Fruit fly (Drosophila melanogaster): ENCODE results near the gene CG5281.

CG5281 gene

DNA sequence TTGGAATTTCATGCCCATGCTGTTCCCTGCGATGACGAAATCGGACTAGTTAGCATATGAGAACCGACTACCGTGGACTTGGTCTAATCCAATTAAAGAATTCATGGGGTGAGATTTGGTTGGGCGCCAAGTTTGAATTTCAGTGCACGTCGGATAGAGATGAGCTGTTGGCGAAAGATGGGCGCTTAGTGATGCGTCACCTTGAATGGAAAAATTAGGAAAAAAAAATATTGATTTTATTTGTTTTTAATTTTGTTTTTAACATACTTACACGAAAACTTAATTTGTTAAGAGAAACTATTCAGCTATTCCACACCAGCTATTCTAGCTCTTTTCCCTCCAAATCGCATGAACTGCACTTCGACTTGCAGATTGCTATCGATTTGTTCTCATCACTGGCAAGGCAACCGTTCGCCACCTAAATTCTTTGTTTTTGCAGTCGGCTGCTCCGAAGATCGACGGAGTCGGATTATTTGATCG, 14.0 kb upstream of the CG5281 start, which contains the start of the genes ninaG and Sptz (continued):
- TF ChIP-seq Bgb (GFP tag; IDR thresholded peaks at IDR 0.05; ENCODE audit: partially characterized antibody) (no peak), so (GFP tag; IDR thresholded peaks at IDR 0.05) (peak; percentile 91; the same call in 2 of the 3 replicates), pita (GFP tag; optimal IDR thresholded peaks at IDR 0.05) (no peak), nmo (GFP tag; optimal IDR thresholded peaks at IDR 0.05) (peak; percentile 95), gsb (GFP tag; IDR thresholded peaks at IDR 0.05) (peak; percentile 87), Oaz (GFP tag; IDR thresholded peaks at IDR 0.05) (peak; percentile 84), Adf1 (GFP tag; IDR thresholded peaks at IDR 0.05) (peak; percentile 81), pfk (GFP tag; optimal IDR thresholded peaks at IDR 0.05) (no peak), stc (GFP tag; IDR thresholded peaks at IDR 0.05) (peak; percentile 88), Blimp-1 (GFP tag; optimal IDR thresholded peaks at IDR 0.05) (peak; percentile 86), Neu2 (GFP tag; optimal IDR thresholded peaks at IDR 0.05; ENCODE audit: borderline replicate concordance) (peak; percentile 74), ftz-f1 (GFP tag; optimal IDR thresholded peaks at IDR 0.05) (peak; percentile 89), CG13287 (GFP tag; IDR thresholded peaks at IDR 0.05; ENCODE audit: partially characterized antibody) (peak; percentile 64), zfh2 (GFP tag; optimal IDR thresholded peaks at IDR 0.05) (peak; percentile 97), ERR (GFP tag; optimal IDR thresholded peaks at IDR 0.05) (peak; percentile 89), CG9932 (GFP tag; IDR thresholded peaks at IDR 0.05) (peak; percentile 97), NC2α (GFP tag; optimal IDR thresholded peaks at IDR 0.05) (peak; percentile 86), nau (GFP tag; optimal IDR thresholded peaks at IDR 0.05) (no peak), Hmx (GFP tag; optimal IDR thresholded peaks at IDR 0.05) (peak; percentile 87), schlank (tag; optimal IDR thresholded peaks at IDR 0.05) (peak; percentile 73), ro (GFP tag; IDR thresholded peaks at IDR 0.05) (peak; percentile 90), tgo (GFP tag; IDR thresholded peaks at IDR 0.05) (peak; percentile 96), CG10543 (GFP tag; optimal IDR thresholded peaks at IDR 0.05) (peak; percentile 76), CG8924 (tag; optimal IDR thresholded peaks at IDR 0.05) (peak; percentile 86), CG12236 (GFP tag; optimal IDR thresholded peaks at IDR 0.05) (peak; percentile 68), CG3281 (GFP tag; optimal IDR thresholded peaks at IDR 0.05) (peak; percentile 87), PHDP (tag; optimal IDR thresholded peaks at IDR 0.05) (no peak), CG16815 (GFP tag; optimal IDR thresholded peaks at IDR 0.05) (peak; percentile 91), CG1792 (GFP tag; optimal IDR thresholded peaks at IDR 0.05) (peak; percentile 84), CG9876 (GFP tag; optimal IDR thresholded peaks at IDR 0.05) (peak; percentile 90), CG11085 (GFP tag; IDR thresholded peaks at IDR 0.05) (peak; percentile 94), tup (GFP tag; optimal IDR thresholded peaks at IDR 0.05) (peak; percentile 88), CG10431 (GFP tag; optimal IDR thresholded peaks at IDR 0.05) (no peak), Hr78 (GFP tag; optimal IDR thresholded peaks at IDR 0.05) (no peak), CoRest (tag; optimal IDR thresholded peaks at IDR 0.05) (peak; percentile 95), gsb-n (tag; optimal IDR thresholded peaks at IDR 0.05) (no peak), shn (GFP tag; optimal IDR thresholded peaks at IDR 0.05) (peak; percentile 94), gcm (GFP tag; optimal IDR thresholded peaks at IDR 0.05) (peak; percentile 81), Sox102F (GFP tag; optimal IDR thresholded peaks at IDR 0.05) (peak; percentile 92), CG17361 (GFP tag; IDR thresholded peaks at IDR 0.05) (peak; percentile 98), Atf-2 (GFP tag; optimal IDR thresholded peaks at IDR 0.05) (peak; percentile 91), CG14441 (GFP tag; IDR thresholded peaks at IDR 0.05) (peak; percentile 96), Ets97D (GFP tag; optimal IDR thresholded peaks at IDR 0.05) (peak; percentile 90), Mad (GFP tag; optimal IDR thresholded peaks at IDR 0.05) (peak; percentile 95), Fer3 (tag; optimal IDR thresholded peaks at IDR 0.05) (peak; percentile 91), bbx (GFP tag; IDR thresholded peaks at IDR 0.05; ENCODE audit: partially characterized antibody) (no peak), CG6683 (GFP tag; optimal IDR thresholded peaks at IDR 0.05) (no peak), chm (GFP tag; IDR thresholded peaks at IDR 0.05) (peak; percentile 80), CG7963 (GFP tag; IDR thresholded peaks at IDR 0.05; ENCODE audit: partially characterized antibody) (no peak), ham (GFP tag; IDR thresholded peaks at IDR 0.05) (peak; percentile 65; the same call in 1 of the 2 replicates)

Measured in whole organism, embryonic.